Worm (Caenorhabditis elegans) whole organism, L1 larva: ENCODE results near the gene F31D5.2.

Source experiments
- ama-1 ChIP-seq: fragments of 150-350 bp; optimal IDR thresholded peaks from 2 replicates; lab custom pipeline; 2014
- elt-3 ChIP-seq, 6 experiments: fragments of 150-350 bp in 1 of 6; sonication (generic microtip); optimal IDR thresholded peaks; 2 replicates each; lab custom pipeline; 2017 to 2018; ENCODE audit warnings: missing biosample characterization in 6 of 6, missing genetic modification characterization in 6 of 6, inconsistent platforms in 1 of 6
- hlh-4 ChIP-seq: sonication (generic microtip); optimal IDR thresholded peaks from 2 replicates; lab custom pipeline; 2016; ENCODE audit warnings: mild to moderate bottlenecking, missing genetic modification characterization, missing compliant biosample characterization
- nhr-12 ChIP-seq: sonication (generic microtip); optimal IDR thresholded peaks from 2 replicates; lab custom pipeline; 2017; ENCODE audit warnings: missing biosample characterization, missing genetic modification characterization
- nhr-77 ChIP-seq: fragments of 150-350 bp; optimal IDR thresholded peaks from 2 replicates; lab custom pipeline; 2014; ENCODE audit warnings: missing biosample characterization, missing genetic modification characterization
- nhr-90 ChIP-seq: sonication (generic microtip); optimal IDR thresholded peaks from 2 replicates; lab custom pipeline; 2016; ENCODE audit warnings: mild to moderate bottlenecking, missing genetic modification characterization, missing compliant biosample characterization; ENCODE audit not compliant: poor library complexity
- skn-1 ChIP-seq: fragments of 150-350 bp; optimal IDR thresholded peaks from 2 replicates; lab custom pipeline; 2014; ENCODE audit warnings: missing biosample characterization, missing genetic modification characterization
- sox-4 ChIP-seq: sonication (generic microtip); optimal IDR thresholded peaks from 2 replicates; lab custom pipeline; 2016; ENCODE audit warnings: missing genetic modification characterization, missing compliant biosample characterization
- tlp-1 ChIP-seq: fragments of 150-350 bp; optimal IDR thresholded peaks from 2 replicates; lab custom pipeline; 2014; ENCODE audit warnings: missing biosample characterization, missing genetic modification characterization
- unc-62 ChIP-seq: fragments of 150-350 bp; optimal IDR thresholded peaks from 2 replicates; lab custom pipeline; 2014; ENCODE audit warnings: missing biosample characterization, missing genetic modification reagents, missing genetic modification characterization
- unc-86 ChIP-seq: sonication (generic microtip); optimal IDR thresholded peaks from 2 replicates; lab custom pipeline; 2016; ENCODE audit warnings: missing genetic modification characterization, missing compliant biosample characterization

DNA sequence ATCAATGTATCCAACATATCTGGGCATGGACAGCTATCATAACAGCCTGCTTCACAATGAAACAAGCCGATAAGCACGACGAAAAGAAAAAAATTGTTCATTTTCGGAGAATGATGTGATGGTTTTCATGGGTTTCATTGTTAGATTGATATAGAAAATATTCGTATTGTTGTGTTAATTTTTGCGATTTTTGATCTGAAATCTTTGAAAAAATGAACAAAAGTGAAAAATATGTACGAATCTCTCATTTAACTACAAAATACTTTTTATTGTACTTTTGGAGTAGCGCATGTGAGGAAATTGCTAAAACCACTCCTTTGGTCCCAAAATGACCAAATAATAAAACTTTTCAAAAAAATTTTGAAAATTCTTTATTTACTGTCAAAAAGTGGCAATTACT, 44.9 kb upstream of the F31D5.2 start, which contains the start of gene R03H10.5:
- TF ChIP-seq ama-1 (lab: Kevin White, UChicago) (no peak), unc-62 (GFP tag; lab: Kevin White, UChicago) (no peak), hlh-4 (tag; lab: Kevin White, UChicago) (no peak), unc-86 (tag; lab: Kevin White, UChicago) (no peak), nhr-77 (tag; lab: Kevin White, UChicago) (no peak), nhr-12 (tag; lab: Kevin White, UChicago) (no peak), nhr-90 (tag; lab: Kevin White, UChicago) (no peak), skn-1 (tag; lab: Kevin White, UChicago) (no peak), sox-4 (tag; lab: Kevin White, UChicago) (no peak), elt-3 (tag; optimal IDR thresholded peaks at IDR 0.05; lab: Kevin White, UChicago) (no peak), tlp-1 (tag; lab: Kevin White, UChicago) (no peak)
